Worm (Caenorhabditis elegans) whole organism, early embryonic: ENCODE data around the gene col-160.

ENCODE experiments used
- F13C5.2 ChIP-seq: sonication (generic microtip); optimal IDR thresholded peaks from 2 replicates; lab custom pipeline; 2017; ENCODE audit warnings: mild to moderate bottlenecking, missing genetic modification characterization, inconsistent platforms, missing compliant biosample characterization
- aly-1 ChIP-seq: sonication (generic microtip); optimal IDR thresholded peaks from 2 replicates; lab custom pipeline; 2016; ENCODE audit warnings: missing genetic modification characterization, missing compliant biosample characterization
- ama-1 ChIP-seq: fragments of 150-350 bp; optimal IDR thresholded peaks from 2 replicates; lab custom pipeline; 2014
- ceh-13 ChIP-seq: fragments of 200-800 bp; sonication (Bioruptor generic); optimal IDR thresholded peaks from 2 replicates; lab custom pipeline; 2018; ENCODE audit warnings: mild to moderate bottlenecking, missing genetic modification characterization, missing compliant biosample characterization
- hmbx-1 ChIP-seq: sonication (generic microtip); optimal IDR thresholded peaks from 2 replicates; lab custom pipeline; 2016; ENCODE audit warnings: mild to moderate bottlenecking, missing genetic modification characterization, missing compliant biosample characterization
- hmg-4 ChIP-seq: fragments of 200-800 bp; sonication (Bioruptor generic); optimal IDR thresholded peaks from 2 replicates; lab custom pipeline; 2018; ENCODE audit warnings: mild to moderate bottlenecking, missing genetic modification characterization, missing compliant biosample characterization
- hnd-1 ChIP-seq: sonication (generic microtip); optimal IDR thresholded peaks from 2 replicates; lab custom pipeline; 2016; ENCODE audit warnings: missing genetic modification characterization, missing compliant biosample characterization
- tbx-11 ChIP-seq: fragments of 200-800 bp; sonication (Bioruptor generic); IDR thresholded peaks from 2 replicates; pipeline ENCODE4 v1.3.6; 2022; ENCODE audit warnings: missing genetic modification characterization, missing compliant biosample characterization
- tbx-37 ChIP-seq: fragments of 200-800 bp; sonication (Bioruptor generic); conservative IDR thresholded peaks from 2 replicates; pipeline ENCODE4 v1.3.6; 2022; ENCODE audit warnings: missing genetic modification reagents, missing genetic modification characterization, missing compliant biosample characterization
- tra-4 ChIP-seq: sonication (generic microtip); optimal IDR thresholded peaks from 2 replicates; lab custom pipeline; 2017; ENCODE audit warnings: missing genetic modification characterization, missing compliant biosample characterization

DNA sequence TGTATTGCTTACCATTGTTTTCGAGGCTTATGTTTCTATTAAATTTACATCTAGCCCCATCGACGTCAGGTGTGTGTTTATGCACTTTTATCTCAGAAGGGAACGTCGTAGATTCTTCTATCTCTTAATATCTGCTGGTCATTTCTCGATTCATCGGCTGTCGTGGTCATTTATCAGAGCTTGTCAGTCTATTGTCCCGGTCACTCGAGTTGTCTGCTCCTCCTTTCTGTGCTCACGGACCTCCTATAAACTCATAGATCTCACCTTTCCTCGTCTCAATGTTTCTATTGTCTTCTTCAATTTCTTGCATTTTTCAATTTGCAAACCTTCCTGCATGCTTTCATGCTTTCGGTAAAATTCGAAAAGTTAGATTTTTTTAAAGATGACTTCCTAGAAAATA lies 47.8 kb downstream of the col-160 start:
- TF ChIP-seq F13C5.2 (tag; lab: Kevin White, UChicago): no peak
- TF ChIP-seq aly-1 (tag; lab: Kevin White, UChicago): no peak
- TF ChIP-seq hmbx-1: no peak
- TF ChIP-seq ama-1 (lab: Kevin White, UChicago): no peak
- no peak for TF ChIP-seq ceh-13
- TF ChIP-seq hnd-1 (tag; lab: Kevin White, UChicago): no peak
- no peak for TF ChIP-seq tbx-11 (GFP tag; lab: Robert Waterston, UW)
- TF ChIP-seq tra-4 (tag; lab: Kevin White, UChicago): no peak
- no peak for TF ChIP-seq hmg-4 (GFP tag; lab: Kevin White, UChicago)
- TF ChIP-seq tbx-37: no peak
